Worm (Caenorhabditis elegans): ENCODE results near the gene F37A8.2.

DNA sequence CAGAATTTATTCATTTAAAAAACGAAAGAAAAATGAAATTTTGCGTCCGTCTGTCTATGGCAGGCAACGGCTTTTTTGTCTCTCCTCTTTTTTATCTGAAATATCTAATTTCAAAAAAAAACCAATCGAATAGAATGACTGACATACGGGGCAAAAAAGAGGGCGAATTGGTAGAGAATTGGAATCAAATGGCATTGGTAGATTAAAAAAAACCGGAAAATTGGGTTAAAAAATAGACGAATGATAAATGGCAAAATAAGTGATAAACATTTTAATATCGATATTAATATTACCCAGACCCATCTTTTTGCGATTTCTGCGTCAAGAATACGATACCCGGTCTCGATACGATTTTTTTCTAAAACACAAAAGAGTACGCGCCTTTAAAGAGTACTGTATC is 29.8 kb downstream of the F37A8.2 start, which contains the start of gene tir-1:
- TF ChIP-seq F49E8.2 (tag; optimal IDR thresholded peaks at IDR 0.05; ENCODE audit: borderline replicate concordance) = no peak
- no peak for TF ChIP-seq lin-39 (tag; optimal IDR thresholded peaks at IDR 0.05)
- no peak for TF ChIP-seq Y5F2A.4 (GFP tag; optimal IDR thresholded peaks at IDR 0.05)
- TF ChIP-seq nhr-237 (tag; optimal IDR thresholded peaks at IDR 0.05) = no peak
- TF ChIP-seq ama-1 (optimal IDR thresholded peaks at IDR 0.05) = no peak
- no peak for TF ChIP-seq skn-1 (tag; optimal IDR thresholded peaks at IDR 0.05)

Measured in whole organism, L4 larva.